Fruit fly (Drosophila melanogaster): ENCODE data around the gene Sec16.
A peak's percentile ranks its signal among the peaks of the same experiment; 100 is the strongest.

Gene Sec16

dm6 chrX:12575827-12576408 lies 19.9 kb upstream of the Sec16 start (continued):
- TF ChIP-seq CG17912 (GFP tag; optimal IDR thresholded peaks at IDR 0.05): no peak
- peak; percentile 40 for TF ChIP-seq kah (GFP tag; optimal IDR thresholded peaks at IDR 0.05)
- TF ChIP-seq lmd (GFP tag; IDR thresholded peaks at IDR 0.05): peak; percentile 52; the same call in 1 of the 2 replicates
- TF ChIP-seq zfh2 (GFP tag; optimal IDR thresholded peaks at IDR 0.05): no peak
- TF ChIP-seq twi (tag; optimal IDR thresholded peaks at IDR 0.05): peak; percentile 64
- TF ChIP-seq ewg (GFP tag; optimal IDR thresholded peaks at IDR 0.05): peak; percentile 58
- no peak for TF ChIP-seq Opbp (GFP tag; IDR thresholded peaks at IDR 0.05; ENCODE audit: partially characterized antibody)
- peak; percentile 86 for TF ChIP-seq Drgx (GFP tag; IDR thresholded peaks at IDR 0.05)
- no peak for TF ChIP-seq pzg (GFP tag; optimal IDR thresholded peaks at IDR 0.05)
- no peak for TF ChIP-seq zen2 (GFP tag; IDR thresholded peaks at IDR 0.05; ENCODE audit: partially characterized antibody)
- peak; percentile 25 for TF ChIP-seq nau (GFP tag; optimal IDR thresholded peaks at IDR 0.05)
- TF ChIP-seq Stat92E (GFP tag; optimal IDR thresholded peaks at IDR 0.05): peak in 1 of 3 experiments; percentile 70
- TF ChIP-seq CG3995 (GFP tag; optimal IDR thresholded peaks at IDR 0.05): no peak
- TF ChIP-seq Ets65A (GFP tag): peak; percentile 20
- peak; percentile 18; the same call in 1 of the 2 replicates for TF ChIP-seq E2f2 (GFP tag; IDR thresholded peaks at IDR 0.05)
- TF ChIP-seq NFAT (GFP tag; IDR thresholded peaks at IDR 0.05): no peak
- TF ChIP-seq CG9215 (GFP tag; IDR thresholded peaks at IDR 0.05): 0 out of 2 replicates have a peak, but pooled peaks have one; percentile 9
- no peak for TF ChIP-seq CG14965 (GFP tag; optimal IDR thresholded peaks at IDR 0.05; ENCODE audit: borderline replicate concordance)
- peak; percentile 81 for TF ChIP-seq CG17829 (tag; optimal IDR thresholded peaks at IDR 0.05)
- TF ChIP-seq CG10267 (tag; optimal IDR thresholded peaks at IDR 0.05): peak; percentile 68
- peak; percentile 78 for TF ChIP-seq CG1529 (GFP tag; optimal IDR thresholded peaks at IDR 0.05)
- TF ChIP-seq CG12236 (GFP tag; optimal IDR thresholded peaks at IDR 0.05): peak; percentile 57
- peak; percentile 33 for TF ChIP-seq wor (GFP tag; IDR thresholded peaks at IDR 0.05)
- TF ChIP-seq Meics (GFP tag; optimal IDR thresholded peaks at IDR 0.05): peak; percentile 9
- TF ChIP-seq CG4617 (GFP tag; optimal IDR thresholded peaks at IDR 0.05; ENCODE audit: borderline replicate concordance): peak; percentile 14
- TF ChIP-seq CG17802 (tag; optimal IDR thresholded peaks at IDR 0.05): no peak
- peak; percentile 61 for TF ChIP-seq CG30431 (GFP tag; optimal IDR thresholded peaks at IDR 0.05)
- 0 out of 2 replicates have a peak, but pooled peaks have one; percentile 19 for TF ChIP-seq ssp (GFP tag; IDR thresholded peaks at IDR 0.05)
- no peak for TF ChIP-seq fu2 (GFP tag; optimal IDR thresholded peaks at IDR 0.05)
- peak; percentile 80 for TF ChIP-seq CG15479 (GFP tag; optimal IDR thresholded peaks at IDR 0.05)
- TF ChIP-seq CG31441 (GFP tag; IDR thresholded peaks at IDR 0.05): peak; percentile 88
- TF ChIP-seq CG8924 (tag; optimal IDR thresholded peaks at IDR 0.05): peak; percentile 69
- no peak for TF ChIP-seq h (optimal IDR thresholded peaks at IDR 0.05)
- TF ChIP-seq CG7372 (GFP tag; IDR thresholded peaks at IDR 0.05): no peak
- peak; percentile 81 for TF ChIP-seq Blimp-1 (GFP tag; optimal IDR thresholded peaks at IDR 0.05)
- TF ChIP-seq CG10654 (GFP tag; optimal IDR thresholded peaks at IDR 0.05): peak; percentile 38
- no peak for TF ChIP-seq CG11560 (tag; IDR thresholded peaks at IDR 0.05)
- peak; percentile 42 for TF ChIP-seq ind (GFP tag; optimal IDR thresholded peaks at IDR 0.05)
- peak; percentile 75 for TF ChIP-seq CG2678 (tag; optimal IDR thresholded peaks at IDR 0.05)
- peak; percentile 72 for TF ChIP-seq Six4 (GFP tag; optimal IDR thresholded peaks at IDR 0.05)
- peak; percentile 34 for TF ChIP-seq HLHmδ (GFP tag; optimal IDR thresholded peaks at IDR 0.05)
- TF ChIP-seq CG1832 (GFP tag; optimal IDR thresholded peaks at IDR 0.05): peak; percentile 80
- TF ChIP-seq Scr (GFP tag; IDR thresholded peaks at IDR 0.05; ENCODE audit: partially characterized antibody): no peak
- TF ChIP-seq Dll (GFP tag; IDR thresholded peaks at IDR 0.05; ENCODE audit: partially characterized antibody): no peak
- peak; percentile 26; the same call in 1 of the 2 replicates for TF ChIP-seq Gsc (GFP tag; IDR thresholded peaks at IDR 0.05)
- TF ChIP-seq tgo (GFP tag; IDR thresholded peaks at IDR 0.05): peak; percentile 19; the same call in 1 of the 3 replicates
- peak; percentile 49 for TF ChIP-seq odd (GFP tag; optimal IDR thresholded peaks at IDR 0.05)
- TF ChIP-seq CG4404 (GFP tag; IDR thresholded peaks at IDR 0.05): peak; percentile 67
- TF ChIP-seq CG3407 (GFP tag; optimal IDR thresholded peaks at IDR 0.05): peak; percentile 72
- no peak; the same call in 1 of the 2 replicates for TF ChIP-seq esg (GFP tag; conservative IDR thresholded peaks at IDR 0.05)
